Worm (Caenorhabditis elegans) whole organism, young adult: Measurements from ENCODE around the gene acs-7.

ENCODE experiments used
- akir-1 ChIP-seq: fragments of 200-800 bp; sonication (Bioruptor generic); optimal IDR thresholded peaks from 2 replicates; lab custom pipeline; 2018; ENCODE audit warnings: mild to moderate bottlenecking, missing genetic modification characterization, moderate library complexity, missing compliant biosample characterization
- athp-1 ChIP-seq: sonication (generic microtip); optimal IDR thresholded peaks from 2 replicates; lab custom pipeline; 2017; ENCODE audit warnings: mild to moderate bottlenecking, missing genetic modification characterization, missing compliant biosample characterization
- efl-1 ChIP-seq: fragments of 150-350 bp; optimal IDR thresholded peaks from 2 replicates; lab custom pipeline; 2014; ENCODE audit warnings: missing biosample characterization, missing genetic modification reagents, missing genetic modification characterization
- hmg-1.2 ChIP-seq: fragments of 200-800 bp; sonication (Bioruptor generic); IDR thresholded peaks from 2 replicates; pipeline ENCODE4 v1.3.6; 2022; ENCODE audit warnings: missing genetic modification reagents, missing genetic modification characterization, missing compliant biosample characterization
- pha-4 ChIP-seq: fragments of 150-350 bp; sonication (generic microtip); optimal IDR thresholded peaks from 2 replicates; lab custom pipeline; 2014; ENCODE audit warnings: missing biosample characterization, missing genetic modification reagents, missing genetic modification characterization
- unc-62 ChIP-seq: fragments of 150-350 bp; optimal IDR thresholded peaks from 2 replicates; lab custom pipeline; 2014; ENCODE audit warnings: missing biosample characterization, missing genetic modification reagents, missing genetic modification characterization
- ztf-22 ChIP-seq: fragments of 200-800 bp; sonication (Bioruptor generic); optimal IDR thresholded peaks from 2 replicates; lab custom pipeline; 2018; ENCODE audit warnings: mild to moderate bottlenecking, missing genetic modification characterization, moderate library complexity, missing compliant biosample characterization

DNA sequence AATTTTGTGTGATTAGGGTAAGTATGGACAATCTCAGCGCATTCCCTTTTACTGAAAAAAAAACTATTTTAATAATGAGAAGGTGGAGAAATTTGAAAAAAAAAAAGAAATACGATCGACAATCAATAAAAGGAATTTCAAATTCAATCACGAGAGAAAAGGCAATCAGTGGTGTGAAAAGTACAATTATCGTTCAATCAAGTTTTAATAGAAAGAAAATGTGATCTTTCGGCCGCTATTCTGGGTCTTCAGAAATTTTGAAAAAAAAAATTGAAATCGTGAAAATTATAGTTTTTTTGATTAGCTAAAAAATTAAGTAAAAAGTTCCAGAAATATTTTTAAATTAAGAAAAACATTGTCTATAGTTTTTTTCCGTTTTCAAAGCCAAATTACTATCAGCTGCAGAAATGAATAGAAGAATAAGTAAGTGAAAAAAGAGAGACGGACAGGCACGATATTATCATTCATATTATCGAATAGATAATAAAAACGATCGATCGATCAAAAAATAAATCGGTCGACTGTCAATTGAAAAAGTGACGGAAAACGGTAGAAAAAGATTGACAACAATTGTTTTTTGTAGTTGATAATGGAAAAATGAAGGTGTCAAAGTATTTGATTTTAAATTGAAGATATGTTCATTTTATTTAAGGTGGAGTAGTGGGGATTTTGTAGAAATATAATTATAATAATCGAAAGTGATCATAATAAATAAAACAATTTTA lies 11.6 kb upstream of the acs-7 start, which contains the start of gene gldi-3:
- TF ChIP-seq ztf-22 (no peak), unc-62 (GFP tag; lab: Kevin White, UChicago) (peak; percentile 49), pha-4 (tag; lab: Kevin White, UChicago) (no peak), athp-1 (tag; lab: Kevin White, UChicago) (no peak), hmg-1.2 (GFP tag; lab: Robert Waterston, UW) (no peak), akir-1 (no peak), efl-1 (no peak)
